Worm (Caenorhabditis elegans) whole organism, mixed stage, embryonic: ENCODE measurements around the gene Y55F3AM.11.

Experiments
- bed-3 ChIP-seq: fragments of 200-800 bp; sonication (Bioruptor generic); optimal IDR thresholded peaks from 3 replicates; lab custom pipeline; 2018; ENCODE audit warnings: mild to moderate bottlenecking, missing genetic modification characterization, moderate library complexity, missing compliant biosample characterization
- blmp-1 ChIP-seq: fragments of 150-350 bp; optimal IDR thresholded peaks from 2 replicates; lab custom pipeline; 2014; ENCODE audit warnings: missing biosample characterization, missing genetic modification characterization
- ceh-39 ChIP-seq: fragments of 150-350 bp; optimal IDR thresholded peaks from 2 replicates; lab custom pipeline; 2014; ENCODE audit warnings: missing biosample characterization, missing genetic modification characterization
- ceh-43 ChIP-seq: fragments of 200-800 bp; sonication (Bioruptor generic); optimal IDR thresholded peaks from 2 replicates; lab custom pipeline; 2018; ENCODE audit warnings: mild to moderate bottlenecking, missing genetic modification characterization, moderate library complexity, missing compliant biosample characterization
- ceh-83 ChIP-seq: fragments of 200-800 bp; sonication (Bioruptor generic); optimal IDR thresholded peaks from 2 replicates; lab custom pipeline; 2018; ENCODE audit warnings: mild to moderate bottlenecking, missing genetic modification characterization, missing compliant biosample characterization
- ces-1 ChIP-seq: fragments of 150-350 bp; optimal IDR thresholded peaks from 2 replicates; lab custom pipeline; 2014; ENCODE audit warnings: missing biosample characterization, missing genetic modification reagents, missing genetic modification characterization
- cnd-1 ChIP-seq: fragments of 200-800 bp; sonication (Bioruptor generic); optimal IDR thresholded peaks from 2 replicates; lab custom pipeline; 2018; ENCODE audit warnings: mild to moderate bottlenecking, missing genetic modification characterization, missing compliant biosample characterization
- drap-1 ChIP-seq: fragments of 200-800 bp; sonication (Bioruptor generic); optimal IDR thresholded peaks from 3 replicates; lab custom pipeline; 2018; ENCODE audit warnings: mild to moderate bottlenecking, missing genetic modification characterization, missing compliant biosample characterization
- elt-1 ChIP-seq: sonication (generic microtip); optimal IDR thresholded peaks from 2 replicates; lab custom pipeline; 2017; ENCODE audit warnings: missing genetic modification characterization, mild to moderate bottlenecking, missing compliant biosample characterization, antibody characterized with exemption, moderate library complexity, borderline replicate concordance; ENCODE audit not compliant: insufficient read depth
- elt-3 ChIP-seq: fragments of 150-350 bp; optimal IDR thresholded peaks from 2 replicates; lab custom pipeline; 2014; ENCODE audit warnings: missing biosample characterization, missing genetic modification characterization
- flh-1 ChIP-seq: fragments of 200-800 bp; sonication (Bioruptor generic); optimal IDR thresholded peaks from 2 replicates; lab custom pipeline; 2018; ENCODE audit warnings: mild to moderate bottlenecking, missing genetic modification characterization, moderate library complexity, missing compliant biosample characterization
- ham-2 ChIP-seq: fragments of 200-800 bp; sonication (Bioruptor generic); optimal IDR thresholded peaks from 2 replicates; lab custom pipeline; 2018; ENCODE audit warnings: mild to moderate bottlenecking, missing genetic modification characterization, missing compliant biosample characterization
- hlh-1 ChIP-seq: fragments of 150-350 bp; optimal IDR thresholded peaks from 2 replicates; lab custom pipeline; 2014; ENCODE audit warnings: missing biosample characterization, missing genetic modification reagents, missing genetic modification characterization
- lin-13 ChIP-seq: fragments of 150-350 bp; optimal IDR thresholded peaks from 2 replicates; lab custom pipeline; 2014; ENCODE audit warnings: missing biosample characterization, missing genetic modification characterization
- lin-32 ChIP-seq: fragments of 200-800 bp; sonication (Bioruptor generic); optimal IDR thresholded peaks from 2 replicates; lab custom pipeline; 2018; ENCODE audit warnings: mild to moderate bottlenecking, missing genetic modification characterization, missing compliant biosample characterization
- lsy-2 ChIP-seq: fragments of 150-350 bp; optimal IDR thresholded peaks from 2 replicates; lab custom pipeline; 2014; ENCODE audit warnings: missing biosample characterization, missing genetic modification characterization
- mab-5 ChIP-seq: fragments of 150-350 bp; optimal IDR thresholded peaks from 2 replicates; lab custom pipeline; 2014; ENCODE audit warnings: missing biosample characterization, missing genetic modification characterization
- mep-1 ChIP-seq: fragments of 150-350 bp; optimal IDR thresholded peaks from 2 replicates; lab custom pipeline; 2017; ENCODE audit warnings: missing biosample characterization, missing genetic modification reagents, missing genetic modification characterization, inconsistent platforms
- mls-2 ChIP-seq: sonication (generic microtip); optimal IDR thresholded peaks from 2 replicates; lab custom pipeline; 2016; ENCODE audit warnings: mild to moderate bottlenecking, missing genetic modification characterization, moderate library complexity, missing compliant biosample characterization
- nhr-12 ChIP-seq: fragments of 150-350 bp; optimal IDR thresholded peaks from 2 replicates; lab custom pipeline; 2014; ENCODE audit warnings: missing biosample characterization, missing genetic modification characterization
- nhr-2 ChIP-seq: fragments of 150-350 bp; optimal IDR thresholded peaks from 2 replicates; lab custom pipeline; 2014; ENCODE audit warnings: missing biosample characterization, missing genetic modification characterization
- nhr-237 ChIP-seq: fragments of 150-350 bp; optimal IDR thresholded peaks from 2 replicates; lab custom pipeline; 2014; ENCODE audit warnings: missing biosample characterization, missing genetic modification characterization
- nhr-76 ChIP-seq: sonication (generic microtip); optimal IDR thresholded peaks from 2 replicates; lab custom pipeline; 2017; ENCODE audit warnings: missing biosample characterization, missing genetic modification characterization
- pha-4 ChIP-seq: fragments of 150-350 bp; optimal IDR thresholded peaks from 2 replicates; lab custom pipeline; 2018; ENCODE audit warnings: missing biosample characterization, missing genetic modification reagents, missing genetic modification characterization
- snpc-4 ChIP-seq: fragments of 150-350 bp; optimal IDR thresholded peaks from 2 replicates; lab custom pipeline; 2014; ENCODE audit warnings: missing biosample characterization, missing genetic modification characterization
- sptf-1 ChIP-seq: sonication (generic microtip); optimal IDR thresholded peaks from 2 replicates; lab custom pipeline; 2017; ENCODE audit warnings: mild to moderate bottlenecking, missing genetic modification characterization, moderate library complexity, missing compliant biosample characterization
- tbx-8 ChIP-seq: fragments of 200-800 bp; sonication (Bioruptor generic); optimal IDR thresholded peaks from 2 replicates; lab custom pipeline; 2018; ENCODE audit warnings: mild to moderate bottlenecking, missing genetic modification characterization, moderate library complexity, missing compliant biosample characterization
- unc-120 ChIP-seq: sonication (generic microtip); optimal IDR thresholded peaks from 2 replicates; lab custom pipeline; 2017; ENCODE audit warnings: missing genetic modification characterization, missing compliant biosample characterization; ENCODE audit not compliant: poor library complexity, severe bottlenecking
- unc-39 ChIP-seq: fragments of 150-350 bp; optimal IDR thresholded peaks from 2 replicates; lab custom pipeline; 2014; ENCODE audit warnings: missing biosample characterization, missing genetic modification characterization
- unc-62 ChIP-seq: fragments of 150-350 bp; optimal IDR thresholded peaks from 2 replicates; lab custom pipeline; 2014; ENCODE audit warnings: missing biosample characterization, missing genetic modification reagents, missing genetic modification characterization
- zip-8 ChIP-seq: fragments of 150-350 bp; optimal IDR thresholded peaks from 2 replicates; lab custom pipeline; 2014; ENCODE audit warnings: missing biosample characterization, missing genetic modification characterization
- ztf-11 ChIP-seq: fragments of 150-350 bp; optimal IDR thresholded peaks from 2 replicates; lab custom pipeline; 2014; ENCODE audit warnings: missing biosample characterization, missing genetic modification characterization

Y55F3AM.11 gene

ce11 chrIV:1044287-1044686 is at the start of gene Y55F3AM.11:
Gene Y55F3AM.11 (minus strand): TSS chrIV:1044387.
- TF ChIP-seq mab-5 (tag; lab: Kevin White, UChicago) (no peak), zip-8 (tag; lab: Kevin White, UChicago) (no peak), nhr-12 (tag; lab: Kevin White, UChicago) (no peak), sptf-1 (tag; lab: Kevin White, UChicago) (no peak), blmp-1 (tag; lab: Kevin White, UChicago) (no peak)

ce11 chrIV:1086913-1087312 is 42.7 kb upstream of the Y55F3AM.11 start, which contains the start of gene csn-4:
Gene csn-4 (minus strand): TSS chrIV:1087013.
- TF ChIP-seq flh-1 (GFP tag; lab: Kevin White, UChicago) = no peak
- no peak for TF ChIP-seq nhr-2 (tag; lab: Kevin White, UChicago)
- no peak for TF ChIP-seq tbx-8 (GFP tag; lab: Kevin White, UChicago)
- no peak for TF ChIP-seq ceh-39 (tag; lab: Kevin White, UChicago)
- no peak for TF ChIP-seq sptf-1 (tag; lab: Kevin White, UChicago)
- no peak for TF ChIP-seq mls-2
- TF ChIP-seq bed-3 (GFP tag; lab: Kevin White, UChicago) = no peak
- no peak for TF ChIP-seq cnd-1 (tag; lab: Kevin White, UChicago)
- no peak for TF ChIP-seq ces-1 (GFP tag; lab: Kevin White, UChicago)
- TF ChIP-seq nhr-237 (tag; lab: Kevin White, UChicago) = no peak
- no peak for TF ChIP-seq unc-62
- TF ChIP-seq elt-3 (tag; lab: Kevin White, UChicago) = no peak
- TF ChIP-seq lsy-2 (tag; lab: Kevin White, UChicago) = no peak
- no peak for TF ChIP-seq ham-2
- TF ChIP-seq unc-120 (tag; lab: Kevin White, UChicago) = no peak
- no peak for TF ChIP-seq ztf-11 (tag; lab: Kevin White, UChicago)
- no peak for TF ChIP-seq blmp-1 (tag; lab: Kevin White, UChicago)
- TF ChIP-seq nhr-12 (tag; lab: Kevin White, UChicago) = no peak
- TF ChIP-seq snpc-4 (tag; lab: Kevin White, UChicago) = no peak

ce11 chrIV:1075484-1075883 is 31.3 kb upstream of the Y55F3AM.11 start:
- TF ChIP-seq drap-1 (GFP tag; lab: Kevin White, UChicago) (no peak), nhr-12 (tag; lab: Kevin White, UChicago) (no peak), elt-1 (no peak), blmp-1 (tag; lab: Kevin White, UChicago) (no peak), mab-5 (tag; lab: Kevin White, UChicago) (no peak), ceh-83 (GFP tag; lab: Kevin White, UChicago) (no peak), unc-62 (no peak), pha-4 (tag; lab: Kevin White, UChicago) (no peak), bed-3 (GFP tag; lab: Kevin White, UChicago) (no peak), mep-1 (tag; lab: Kevin White, UChicago) (no peak), lin-13 (tag; lab: Kevin White, UChicago) (no peak), lin-32 (GFP tag; lab: Kevin White, UChicago) (no peak)

ce11 chrIV:1074069-1074468 is 29.9 kb upstream of the Y55F3AM.11 start:
- no peak for TF ChIP-seq elt-3 (tag; lab: Kevin White, UChicago)
- TF ChIP-seq blmp-1 (tag; lab: Kevin White, UChicago) = peak; percentile 57
- no peak for TF ChIP-seq drap-1 (GFP tag; lab: Kevin White, UChicago)

ce11 chrIV:1070383-1070782 is 26.2 kb upstream of the Y55F3AM.11 start:
- TF ChIP-seq blmp-1 (tag; lab: Kevin White, UChicago) (no peak), nhr-76 (no peak), unc-120 (tag; lab: Kevin White, UChicago) (no peak), nhr-12 (tag; lab: Kevin White, UChicago) (no peak), flh-1 (GFP tag; lab: Kevin White, UChicago) (no peak), unc-62 (no peak), snpc-4 (tag; lab: Kevin White, UChicago) (no peak), lsy-2 (tag; lab: Kevin White, UChicago) (no peak), lin-32 (GFP tag; lab: Kevin White, UChicago) (no peak), ztf-11 (tag; lab: Kevin White, UChicago) (no peak), ham-2 (no peak), elt-3 (tag; lab: Kevin White, UChicago) (no peak), zip-8 (tag; lab: Kevin White, UChicago) (no peak), mls-2 (no peak), lin-13 (tag; lab: Kevin White, UChicago) (no peak), ceh-43 (no peak), unc-39 (no peak), nhr-237 (tag; lab: Kevin White, UChicago) (no peak), tbx-8 (GFP tag; lab: Kevin White, UChicago) (no peak), hlh-1 (tag; lab: Kevin White, UChicago) (no peak)
